Fruit fly (Drosophila melanogaster) whole organism, prepupa: ENCODE data around the gene fws.

ENCODE experiments used
- Blimp-1 ChIP-seq: fragments of 200-800 bp; sonication (Bioruptor generic); optimal IDR thresholded peaks from 3 replicates; lab custom pipeline; 2017; ENCODE audit warnings: missing biosample characterization, missing genetic modification characterization, mild to moderate bottlenecking, moderate library complexity, missing genetic modification reagents
- CG10631 ChIP-seq: fragments of 200-800 bp; sonication (Bioruptor generic); optimal IDR thresholded peaks from 2 replicates; lab custom pipeline; 2016; ENCODE audit warnings: missing biosample characterization, missing genetic modification characterization
- CG10669 ChIP-seq: fragments of 200-800 bp; sonication (Bioruptor generic); optimal IDR thresholded peaks from 3 replicates; lab custom pipeline; 2018; ENCODE audit warnings: missing biosample characterization, mild to moderate bottlenecking, missing genetic modification characterization, moderate library complexity
- CG11762 ChIP-seq: fragments of 200-800 bp; sonication (Bioruptor generic); optimal IDR thresholded peaks from 3 replicates; lab custom pipeline; 2016; ENCODE audit warnings: missing biosample characterization, missing genetic modification characterization; ENCODE audit not compliant: insufficient read depth
- CG11902 ChIP-seq: fragments of 200-800 bp; sonication (Bioruptor generic); optimal IDR thresholded peaks from 3 replicates; lab custom pipeline; 2016; ENCODE audit warnings: missing biosample characterization, missing genetic modification characterization
- CG15336 ChIP-seq: fragments of 200-800 bp; sonication (Bioruptor generic); IDR thresholded peaks from 2 replicates; pipeline ENCODE4 v1.3.6; 2022; ENCODE audit warnings: missing biosample characterization, missing genetic modification characterization
- CG16779 ChIP-seq: fragments of 200-800 bp; sonication (Bioruptor generic); optimal IDR thresholded peaks from 3 replicates; lab custom pipeline; 2017; ENCODE audit warnings: missing biosample characterization, mild to moderate bottlenecking, missing genetic modification characterization
- CG32006 ChIP-seq: fragments of 200-800 bp; sonication (Bioruptor generic); optimal IDR thresholded peaks from 3 replicates; lab custom pipeline; 2017; ENCODE audit warnings: missing biosample characterization, mild to moderate bottlenecking, missing genetic modification characterization
- CG34406 ChIP-seq: fragments of 200-800 bp; sonication (Bioruptor generic); optimal IDR thresholded peaks from 3 replicates; lab custom pipeline; 2016; ENCODE audit warnings: missing biosample characterization, missing genetic modification characterization
- CG3919 ChIP-seq: fragments of 200-800 bp; sonication (Bioruptor generic); optimal IDR thresholded peaks from 3 replicates; lab custom pipeline; 2016; ENCODE audit warnings: missing biosample characterization, missing genetic modification characterization
- CG4318 ChIP-seq: fragments of 200-800 bp; sonication (Bioruptor generic); optimal IDR thresholded peaks from 3 replicates; lab custom pipeline; 2017; ENCODE audit warnings: missing biosample characterization, mild to moderate bottlenecking, missing genetic modification characterization
- CG6163 ChIP-seq: fragments of 200-800 bp; sonication (Bioruptor generic); IDR thresholded peaks from 3 replicates; pipeline ENCODE4 v1.3.6; 2022; ENCODE audit warnings: missing biosample characterization, missing genetic modification characterization
- CG6276 ChIP-seq: fragments of 200-800 bp; sonication (Bioruptor generic); optimal IDR thresholded peaks from 2 replicates; lab custom pipeline; 2017; ENCODE audit warnings: missing biosample characterization, mild to moderate bottlenecking, missing genetic modification characterization
- CG6792 ChIP-seq: fragments of 200-800 bp; sonication (Bioruptor generic); optimal IDR thresholded peaks from 3 replicates; lab custom pipeline; 2016; ENCODE audit warnings: missing biosample characterization, missing genetic modification characterization
- CG6808 ChIP-seq: fragments of 200-800 bp; sonication (Bioruptor generic); optimal IDR thresholded peaks from 3 replicates; lab custom pipeline; 2017; ENCODE audit warnings: missing biosample characterization, missing genetic modification characterization, mild to moderate bottlenecking, moderate library complexity, missing genetic modification reagents
- CG7368 ChIP-seq: fragments of 200-800 bp; sonication (Bioruptor generic); optimal IDR thresholded peaks from 3 replicates; lab custom pipeline; 2016; ENCODE audit warnings: missing biosample characterization, missing genetic modification characterization
- CG8119 ChIP-seq: fragments of 200-800 bp; sonication (Bioruptor generic); IDR thresholded peaks from 3 replicates; pipeline ENCODE4 v1.3.6; 2022; ENCODE audit warnings: missing biosample characterization, missing genetic modification characterization
- CG8319 ChIP-seq: fragments of 200-800 bp; sonication (Bioruptor generic); optimal IDR thresholded peaks from 3 replicates; lab custom pipeline; 2016; ENCODE audit warnings: missing biosample characterization, missing genetic modification characterization
- CG9139 ChIP-seq: fragments of 200-800 bp; sonication (Bioruptor generic); optimal IDR thresholded peaks from 3 replicates; lab custom pipeline; 2017; ENCODE audit warnings: missing biosample characterization, mild to moderate bottlenecking, missing genetic modification characterization
- Eip75B ChIP-seq: fragments of 200-800 bp; sonication (Bioruptor generic); optimal IDR thresholded peaks from 3 replicates; lab custom pipeline; 2016; ENCODE audit warnings: missing biosample characterization, missing genetic modification characterization
- Eip78C ChIP-seq: fragments of 200-800 bp; sonication (Bioruptor generic); peaks from one replicate; lab custom pipeline; 2016; ENCODE audit warnings: missing biosample characterization, missing genetic modification characterization
- Eip93F ChIP-seq: fragments of 200-800 bp; sonication (Bioruptor generic); optimal IDR thresholded peaks from 2 replicates; lab custom pipeline; 2016; ENCODE audit warnings: missing biosample characterization, mild to moderate bottlenecking, missing genetic modification characterization
- Ets96B ChIP-seq: fragments of 200-800 bp; optimal IDR thresholded peaks from 2 replicates; lab custom pipeline; 2019; ENCODE audit warnings: missing biosample characterization, mild to moderate bottlenecking, missing genetic modification characterization, moderate library complexity
- Gug ChIP-seq: fragments of 200-800 bp; sonication (Bioruptor generic); IDR thresholded peaks from 2 replicates; pipeline ENCODE4 v1.3.6; 2022; ENCODE audit warnings: missing biosample characterization, missing genetic modification characterization
- Hr38 ChIP-seq: sonication (Bioruptor generic); optimal IDR thresholded peaks from 2 replicates; lab custom pipeline; 2016; ENCODE audit warnings: missing biosample characterization, missing genetic modification characterization
- Met ChIP-seq: fragments of 200-800 bp; sonication (Bioruptor generic); optimal IDR thresholded peaks from 3 replicates; lab custom pipeline; 2016; ENCODE audit warnings: missing biosample characterization, missing genetic modification characterization
- OdsH ChIP-seq: fragments of 200-800 bp; sonication (Bioruptor generic); optimal IDR thresholded peaks from 3 replicates; lab custom pipeline; 2016; ENCODE audit warnings: missing biosample characterization, missing genetic modification characterization
- Sox102F ChIP-seq: fragments of 200-800 bp; sonication (Bioruptor generic); optimal IDR thresholded peaks from 2 replicates; lab custom pipeline; 2016; ENCODE audit warnings: missing biosample characterization, mild to moderate bottlenecking, missing genetic modification characterization
- Sox14 ChIP-seq: fragments of 200-800 bp; sonication (Bioruptor generic); optimal IDR thresholded peaks from 3 replicates; lab custom pipeline; 2016; ENCODE audit warnings: missing biosample characterization, missing genetic modification characterization
- acj6 ChIP-seq: fragments of 200-800 bp; sonication (Bioruptor generic); optimal IDR thresholded peaks from 3 replicates; lab custom pipeline; 2016; ENCODE audit warnings: missing biosample characterization, missing genetic modification characterization
- cyc ChIP-seq: fragments of 200-800 bp; sonication (Bioruptor generic); optimal IDR thresholded peaks from 3 replicates; lab custom pipeline; 2016; ENCODE audit warnings: missing biosample characterization, missing genetic modification characterization
- dac ChIP-seq: fragments of 200-800 bp; sonication (Bioruptor generic); optimal IDR thresholded peaks from 2 replicates; lab custom pipeline; 2017; ENCODE audit warnings: missing biosample characterization, mild to moderate bottlenecking, missing genetic modification characterization
- eg ChIP-seq: fragments of 200-800 bp; sonication (Bioruptor generic); IDR thresholded peaks from 3 replicates; pipeline ENCODE4 v1.3.6; 2022; ENCODE audit warnings: missing biosample characterization, missing genetic modification characterization
- esn ChIP-seq: fragments of 200-800 bp; sonication (Bioruptor generic); optimal IDR thresholded peaks from 2 replicates; lab custom pipeline; 2016; ENCODE audit warnings: missing biosample characterization, mild to moderate bottlenecking, missing genetic modification characterization, moderate library complexity
- fd59A ChIP-seq: fragments of 200-800 bp; sonication (Bioruptor generic); optimal IDR thresholded peaks from 2 replicates; lab custom pipeline; 2017; ENCODE audit warnings: missing biosample characterization, mild to moderate bottlenecking, missing genetic modification characterization, missing genetic modification reagents
- fd85E ChIP-seq: fragments of 200-800 bp; sonication (Bioruptor generic); optimal IDR thresholded peaks from 3 replicates; lab custom pipeline; 2016; ENCODE audit warnings: missing biosample characterization, missing genetic modification characterization
- fkh ChIP-seq: fragments of 200-800 bp; sonication (Bioruptor generic); optimal IDR thresholded peaks from 3 replicates; lab custom pipeline; 2017; ENCODE audit warnings: missing biosample characterization, mild to moderate bottlenecking, missing genetic modification characterization, moderate library complexity
- net ChIP-seq: fragments of 200-800 bp; sonication (Bioruptor generic); optimal IDR thresholded peaks from 3 replicates; lab custom pipeline; 2016; ENCODE audit warnings: missing biosample characterization, missing genetic modification characterization
- pdm3 ChIP-seq: fragments of 200-800 bp; sonication (Bioruptor generic); optimal IDR thresholded peaks from 3 replicates; lab custom pipeline; 2016; ENCODE audit warnings: missing biosample characterization, missing genetic modification characterization
- ss ChIP-seq, 2 experiments: fragments of 200-800 bp; sonication (Bioruptor generic); optimal IDR thresholded peaks; 2 replicates in 1 of 2; 3 replicates in 1 of 2; lab custom pipeline; 2017 to 2018; ENCODE audit warnings: mild to moderate bottlenecking in 2 of 2, missing biosample characterization in 2 of 2, missing genetic modification characterization in 2 of 2, moderate library complexity in 1 of 2
- topi ChIP-seq: fragments of 200-800 bp; sonication (Bioruptor generic); optimal IDR thresholded peaks from 3 replicates; lab custom pipeline; 2016; ENCODE audit warnings: missing biosample characterization, missing genetic modification characterization
- vri ChIP-seq: fragments of 200-800 bp; sonication (Bioruptor generic); optimal IDR thresholded peaks from 3 replicates; lab custom pipeline; 2016; ENCODE audit warnings: missing biosample characterization, mild to moderate bottlenecking, missing genetic modification characterization

The fws gene

dm6 chr2L:17495759-17496158 is 14.9 kb upstream of the fws start:
- TF ChIP-seq dac (GFP tag; lab: Kevin White, UChicago) (no peak), CG11902 (GFP tag; lab: Kevin White, UChicago) (no peak), esn (no peak), Eip93F (no peak), CG9139 (no peak), Hr38 (GFP tag; lab: Kevin White, UChicago) (no peak), Gug (GFP tag; lab: Robert Waterston, UW) (no peak), CG8319 (no peak), Met (GFP tag; lab: Kevin White, UChicago) (no peak), Sox14 (GFP tag; lab: Kevin White, UChicago) (no peak), topi (no peak), CG11762 (GFP tag; lab: Kevin White, UChicago) (no peak), fd59A (GFP tag; lab: Kevin White, UChicago) (no peak), cyc (no peak), CG16779 (tag; lab: Kevin White, UChicago) (no peak)
- TF ChIP-seq, all 60 proteins: peak for 0

dm6 chr2L:17492680-17493079 is 11.9 kb upstream of the fws start:
- TF ChIP-seq topi (no peak), Eip75B (GFP tag; lab: Kevin White, UChicago) (no peak), CG15336 (GFP tag; lab: Robert Waterston, UW) (peak; percentile 49; the same call in 1 of the 2 replicates), vri (no peak), fkh (GFP tag; lab: Kevin White, UChicago) (no peak), CG3919 (no peak), CG8119 (GFP tag; lab: Robert Waterston, UW) (peak; percentile 65), Sox102F (GFP tag; lab: Kevin White, UChicago) (no peak), CG32006 (peak; percentile 89), CG34406 (GFP tag; lab: Kevin White, UChicago) (no peak), Ets96B (tag; lab: Kevin White, UChicago) (no peak), acj6 (peak; percentile 16), OdsH (GFP tag; lab: Kevin White, UChicago) (no peak)
- TF ChIP-seq, all 60 proteins: peak for 4

DNA sequence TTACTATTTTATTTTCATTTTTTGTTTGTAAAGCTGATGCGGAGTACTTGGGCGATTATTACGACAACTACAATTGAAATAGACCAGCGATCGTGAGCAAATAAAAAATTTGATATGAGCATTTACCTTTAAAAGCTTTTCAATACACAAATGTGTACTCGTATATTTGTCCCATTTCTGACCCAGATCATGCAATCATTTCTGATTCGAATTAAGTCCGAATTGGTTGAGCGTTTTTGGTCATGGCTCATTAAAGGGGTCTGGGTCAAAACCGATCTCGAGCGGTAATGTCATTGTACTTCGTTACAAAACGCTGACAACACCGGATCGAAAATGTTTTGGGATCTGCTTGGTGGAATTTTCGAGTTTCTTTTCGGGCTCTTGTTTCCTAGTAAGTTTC is 5.4 kb upstream of the fws start, which contains the start of gene CG43220:
TSS of gene CG43220 (plus strand) at position 301 of the 400 bp plus-strand sequence.
- no peak for TF ChIP-seq esn
- TF ChIP-seq net (GFP tag; lab: Kevin White, UChicago), result no peak

- TF ChIP-seq fkh (GFP tag; lab: Kevin White, UChicago) (no peak), Met (GFP tag; lab: Kevin White, UChicago) (no peak), Gug (GFP tag; lab: Robert Waterston, UW) (no peak), CG6163 (GFP tag; lab: Robert Waterston, UW) (no peak), CG6276 (GFP tag; lab: Kevin White, UChicago) (no peak), Blimp-1 (GFP tag; lab: Kevin White, UChicago) (no peak), CG10669 (GFP tag; lab: Kevin White, UChicago) (no peak), Eip93F (no peak), CG34406 (GFP tag; lab: Kevin White, UChicago) (no peak)
Observed at dm6 chr2L:17485457-17485856, 4.6 kb upstream of the fws start, which contains the start of the genes CG43221 and CG43645. CG43221 (plus strand) TSS chr2L:17485757. CG43645 (plus strand) TSS chr2L:17485757.

DNA sequence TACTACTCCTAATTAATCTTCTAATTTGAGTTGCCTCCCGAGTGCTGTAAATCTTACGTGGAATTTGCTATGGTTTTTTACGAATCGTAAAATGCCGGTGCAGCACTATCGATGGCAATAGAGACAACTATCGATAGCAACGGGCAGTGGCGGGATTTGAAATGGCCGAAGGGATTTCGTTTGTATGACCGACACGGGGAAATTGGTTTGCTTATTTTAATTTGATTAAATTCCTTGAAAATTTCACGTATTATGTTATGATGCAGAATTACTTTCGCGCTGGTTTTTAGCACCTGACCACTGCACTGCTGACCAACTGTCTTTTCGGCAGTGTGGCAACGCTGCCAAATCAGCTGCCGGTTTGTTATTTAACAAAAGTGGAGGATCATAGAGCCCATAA is 3.3 kb upstream of the fws start, which contains the start of the genes GCS2beta and CG5131:
TSS of gene GCS2beta (minus strand) at position 134 of the 400 bp plus-strand sequence.
TSS of gene CG5131 (plus strand) at position 328 of the 400 bp plus-strand sequence.
- TF ChIP-seq Blimp-1 (GFP tag; lab: Kevin White, UChicago), result peak; percentile 37
- peak; percentile 94 for TF ChIP-seq CG3919
- TF ChIP-seq CG11762 (GFP tag; lab: Kevin White, UChicago), result peak; percentile 86
- TF ChIP-seq CG10669 (GFP tag; lab: Kevin White, UChicago), result peak; percentile 81
- TF ChIP-seq fkh (GFP tag; lab: Kevin White, UChicago), result no peak
- TF ChIP-seq CG6792 (GFP tag; lab: Kevin White, UChicago), result peak; percentile 85
- no peak for TF ChIP-seq ss (GFP tag; optimal IDR thresholded peaks at IDR 0.05; lab: Kevin White, UChicago)
- TF ChIP-seq pdm3, result peak; percentile 96
- peak; percentile 92 for TF ChIP-seq CG7368 (GFP tag; lab: Kevin White, UChicago)
- peak; percentile 58 for TF ChIP-seq CG6808
- TF ChIP-seq Eip78C (GFP tag; lab: Kevin White, UChicago), result peak; percentile 96
- TF ChIP-seq CG8119 (GFP tag; lab: Robert Waterston, UW), result peak; percentile 87
- no peak for TF ChIP-seq Eip93F
- peak; percentile 93 for TF ChIP-seq esn
- TF ChIP-seq acj6, result peak; percentile 93
- peak; percentile 89 for TF ChIP-seq CG4318 (GFP tag; lab: Kevin White, UChicago)
- peak; percentile 95 for TF ChIP-seq eg (GFP tag; lab: Robert Waterston, UW)
- TF ChIP-seq Eip75B (GFP tag; lab: Kevin White, UChicago), result peak; percentile 91
- peak; percentile 95 for TF ChIP-seq CG10631 (GFP tag; lab: Kevin White, UChicago)
- no peak for TF ChIP-seq CG9139
- peak; percentile 91 for TF ChIP-seq CG8319
- TF ChIP-seq fd85E (GFP tag; lab: Kevin White, UChicago), result peak; percentile 61
- TF ChIP-seq net (GFP tag; lab: Kevin White, UChicago), result peak; percentile 92
